Fruit fly (Drosophila melanogaster) whole organism, larva: Measurements from ENCODE around the gene CG11560.

Experiments
- noc ChIP-seq: fragments of 200-800 bp; sonication (Bioruptor generic); optimal IDR thresholded peaks from 3 replicates; lab custom pipeline; 2019; ENCODE audit warnings: missing biosample characterization, mild to moderate bottlenecking, missing genetic modification characterization, moderate library complexity

CG11560 gene

dm6 chr3L:12111081-12111958 lies 8.5 kb upstream of the CG11560 start:
- no peak for TF ChIP-seq noc (tag; lab: Kevin White, UChicago)

dm6 chr3L:12112967-12113366 lies 6.9 kb upstream of the CG11560 start:
- no peak for TF ChIP-seq noc (tag; lab: Kevin White, UChicago)

dm6 chr3L:12113589-12113988 lies 6.2 kb upstream of the CG11560 start:
- no peak for TF ChIP-seq noc (tag; lab: Kevin White, UChicago)

- no peak for TF ChIP-seq noc (tag; lab: Kevin White, UChicago)
Measured at dm6 chr3L:12114188-12114587, 5.6 kb upstream of the CG11560 start.

dm6 chr3L:12115103-12115502 lies 4.7 kb upstream of the CG11560 start:
- no peak for TF ChIP-seq noc (tag; lab: Kevin White, UChicago)

dm6 chr3L:12115966-12116735 lies 3.7 kb upstream of the CG11560 start, which contains the start of gene vers:
TSS of gene vers (plus strand) at chr3L:12116101.
- TF ChIP-seq noc (tag; lab: Kevin White, UChicago): no peak

dm6 chr3L:12118156-12118555 lies 1.7 kb upstream of the CG11560 start, which contains the start of gene ssp:
TSS of gene ssp (plus strand) at chr3L:12118257.
- TF ChIP-seq noc (tag; lab: Kevin White, UChicago): no peak

- no peak for TF ChIP-seq noc (tag; lab: Kevin White, UChicago)
Measured at dm6 chr3L:12118631-12119030, 1.2 kb upstream of the CG11560 start.

- no peak for TF ChIP-seq noc (tag; lab: Kevin White, UChicago)
Measured at dm6 chr3L:12122891-12123290, 3.1 kb downstream of the CG11560 start.

- no peak for TF ChIP-seq noc (tag; lab: Kevin White, UChicago)
Measured at dm6 chr3L:12124138-12124583, 4.3 kb downstream of the CG11560 start.

dm6 chr3L:12124975-12125374 lies 5.2 kb downstream of the CG11560 start, which contains the start of gene yps:
TSS of gene yps (minus strand) at chr3L:12125150.
- TF ChIP-seq noc (tag; lab: Kevin White, UChicago): peak; percentile 66

- TF ChIP-seq noc (tag; lab: Kevin White, UChicago): no peak
Measured at dm6 chr3L:12127294-12128029, 7.6 kb downstream of the CG11560 start, which contains the start of the genes Ir68b and CG34241. TSS of gene Ir68b (minus strand) at chr3L:12127394. TSS of gene CG34241 (plus strand) at chr3L:12127979.

dm6 chr3L:12129111-12129510 lies 9.3 kb downstream of the CG11560 start, which contains the start of gene Lsp2:
TSS of gene Lsp2 (plus strand) at chr3L:12129393.
- no peak for TF ChIP-seq noc (tag; lab: Kevin White, UChicago)

dm6 chr3L:12131918-12132317 lies 12.1 kb downstream of the CG11560 start, which contains the start of gene DEF8:
TSS of gene DEF8 (plus strand) at chr3L:12132146.
- peak; percentile 62 for TF ChIP-seq noc (tag; lab: Kevin White, UChicago)

- TF ChIP-seq noc (tag; lab: Kevin White, UChicago): peak; percentile 56
Measured at dm6 chr3L:12136630-12137029, 16.8 kb downstream of the CG11560 start, which contains the start of the genes CG5645 and Atg12. TSS of gene CG5645 (minus strand) at chr3L:12136706. TSS of gene Atg12 (plus strand) at chr3L:12136967.
